Worm (Caenorhabditis elegans) whole organism, mixed stage, embryonic: ENCODE results near the gene C54F6.15.

Experiments
- M03D4.4 ChIP-seq: sonication (generic microtip); optimal IDR thresholded peaks from 2 replicates; lab custom pipeline; 2017; ENCODE audit warnings: mild to moderate bottlenecking, missing genetic modification characterization, missing compliant biosample characterization
- blmp-1 ChIP-seq: fragments of 150-350 bp; optimal IDR thresholded peaks from 2 replicates; lab custom pipeline; 2014; ENCODE audit warnings: missing biosample characterization, missing genetic modification characterization
- ceh-39 ChIP-seq: fragments of 150-350 bp; optimal IDR thresholded peaks from 2 replicates; lab custom pipeline; 2014; ENCODE audit warnings: missing biosample characterization, missing genetic modification characterization
- ceh-43 ChIP-seq: fragments of 200-800 bp; sonication (Bioruptor generic); optimal IDR thresholded peaks from 2 replicates; lab custom pipeline; 2018; ENCODE audit warnings: mild to moderate bottlenecking, missing genetic modification characterization, moderate library complexity, missing compliant biosample characterization
- ceh-83 ChIP-seq: fragments of 200-800 bp; sonication (Bioruptor generic); optimal IDR thresholded peaks from 2 replicates; lab custom pipeline; 2018; ENCODE audit warnings: mild to moderate bottlenecking, missing genetic modification characterization, missing compliant biosample characterization
- ces-1 ChIP-seq: fragments of 150-350 bp; optimal IDR thresholded peaks from 2 replicates; lab custom pipeline; 2014; ENCODE audit warnings: missing biosample characterization, missing genetic modification reagents, missing genetic modification characterization
- elt-1 ChIP-seq: sonication (generic microtip); optimal IDR thresholded peaks from 2 replicates; lab custom pipeline; 2017; ENCODE audit warnings: missing genetic modification characterization, mild to moderate bottlenecking, missing compliant biosample characterization, antibody characterized with exemption, moderate library complexity, borderline replicate concordance; ENCODE audit not compliant: insufficient read depth
- elt-3 ChIP-seq: fragments of 150-350 bp; optimal IDR thresholded peaks from 2 replicates; lab custom pipeline; 2014; ENCODE audit warnings: missing biosample characterization, missing genetic modification characterization
- flh-1 ChIP-seq: fragments of 200-800 bp; sonication (Bioruptor generic); optimal IDR thresholded peaks from 2 replicates; lab custom pipeline; 2018; ENCODE audit warnings: mild to moderate bottlenecking, missing genetic modification characterization, moderate library complexity, missing compliant biosample characterization
- ham-2 ChIP-seq: fragments of 200-800 bp; sonication (Bioruptor generic); optimal IDR thresholded peaks from 2 replicates; lab custom pipeline; 2018; ENCODE audit warnings: mild to moderate bottlenecking, missing genetic modification characterization, missing compliant biosample characterization
- hlh-1 ChIP-seq: fragments of 150-350 bp; optimal IDR thresholded peaks from 2 replicates; lab custom pipeline; 2014; ENCODE audit warnings: missing biosample characterization, missing genetic modification reagents, missing genetic modification characterization
- lin-13 ChIP-seq: fragments of 150-350 bp; optimal IDR thresholded peaks from 2 replicates; lab custom pipeline; 2014; ENCODE audit warnings: missing biosample characterization, missing genetic modification characterization
- lin-32 ChIP-seq: fragments of 200-800 bp; sonication (Bioruptor generic); optimal IDR thresholded peaks from 2 replicates; lab custom pipeline; 2018; ENCODE audit warnings: mild to moderate bottlenecking, missing genetic modification characterization, missing compliant biosample characterization
- mep-1 ChIP-seq: fragments of 150-350 bp; optimal IDR thresholded peaks from 2 replicates; lab custom pipeline; 2017; ENCODE audit warnings: missing biosample characterization, missing genetic modification reagents, missing genetic modification characterization, inconsistent platforms
- mls-2 ChIP-seq: sonication (generic microtip); optimal IDR thresholded peaks from 2 replicates; lab custom pipeline; 2016; ENCODE audit warnings: mild to moderate bottlenecking, missing genetic modification characterization, moderate library complexity, missing compliant biosample characterization
- nhr-12 ChIP-seq: fragments of 150-350 bp; optimal IDR thresholded peaks from 2 replicates; lab custom pipeline; 2014; ENCODE audit warnings: missing biosample characterization, missing genetic modification characterization
- nhr-2 ChIP-seq: fragments of 150-350 bp; optimal IDR thresholded peaks from 2 replicates; lab custom pipeline; 2014; ENCODE audit warnings: missing biosample characterization, missing genetic modification characterization
- nhr-237 ChIP-seq: fragments of 150-350 bp; optimal IDR thresholded peaks from 2 replicates; lab custom pipeline; 2014; ENCODE audit warnings: missing biosample characterization, missing genetic modification characterization
- nhr-28 ChIP-seq: fragments of 150-350 bp; optimal IDR thresholded peaks from 2 replicates; lab custom pipeline; 2014; ENCODE audit warnings: missing biosample characterization, missing genetic modification characterization
- pha-4 ChIP-seq: fragments of 150-350 bp; optimal IDR thresholded peaks from 2 replicates; lab custom pipeline; 2018; ENCODE audit warnings: missing biosample characterization, missing genetic modification reagents, missing genetic modification characterization
- sem-2 ChIP-seq: fragments of 200-800 bp; sonication (Bioruptor generic); optimal IDR thresholded peaks from 2 replicates; lab custom pipeline; 2018; ENCODE audit warnings: mild to moderate bottlenecking, missing genetic modification characterization, missing compliant biosample characterization
- snpc-4 ChIP-seq: fragments of 150-350 bp; optimal IDR thresholded peaks from 2 replicates; lab custom pipeline; 2014; ENCODE audit warnings: missing biosample characterization, missing genetic modification characterization
- sptf-1 ChIP-seq: sonication (generic microtip); optimal IDR thresholded peaks from 2 replicates; lab custom pipeline; 2017; ENCODE audit warnings: mild to moderate bottlenecking, missing genetic modification characterization, moderate library complexity, missing compliant biosample characterization
- unc-120 ChIP-seq: sonication (generic microtip); optimal IDR thresholded peaks from 2 replicates; lab custom pipeline; 2017; ENCODE audit warnings: missing genetic modification characterization, missing compliant biosample characterization; ENCODE audit not compliant: poor library complexity, severe bottlenecking
- unc-39 ChIP-seq: fragments of 150-350 bp; optimal IDR thresholded peaks from 2 replicates; lab custom pipeline; 2014; ENCODE audit warnings: missing biosample characterization, missing genetic modification characterization
- unc-62 ChIP-seq: fragments of 150-350 bp; optimal IDR thresholded peaks from 2 replicates; lab custom pipeline; 2014; ENCODE audit warnings: missing biosample characterization, missing genetic modification reagents, missing genetic modification characterization
- zip-8 ChIP-seq: fragments of 150-350 bp; optimal IDR thresholded peaks from 2 replicates; lab custom pipeline; 2014; ENCODE audit warnings: missing biosample characterization, missing genetic modification characterization
- ztf-11 ChIP-seq: fragments of 150-350 bp; optimal IDR thresholded peaks from 2 replicates; lab custom pipeline; 2014; ENCODE audit warnings: missing biosample characterization, missing genetic modification characterization

The C54F6.15 gene

DNA sequence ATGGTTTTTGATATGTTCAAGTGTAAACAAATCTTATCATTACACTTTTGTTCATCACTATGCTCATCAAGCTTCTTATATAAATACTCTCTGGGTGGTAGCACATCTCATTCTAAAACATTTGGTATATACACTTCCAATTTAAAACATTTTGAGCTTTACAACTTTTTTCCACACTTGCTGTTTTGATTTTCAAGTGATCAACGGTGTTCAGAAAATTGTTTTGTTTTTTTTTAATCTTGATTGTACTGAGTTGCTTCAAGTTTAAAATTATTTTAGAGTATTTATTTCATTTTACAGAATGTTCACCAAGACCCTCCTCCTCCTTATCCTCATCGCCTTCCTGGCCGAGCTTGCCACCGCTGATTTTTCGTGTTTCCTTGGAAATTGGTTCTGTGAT, 6.6 kb upstream of the C54F6.15 start, which contains the start of gene C54F6.5:
C54F6.5 (plus strand) TSS at position 301 of the 400 bp plus-strand sequence.
- TF ChIP-seq unc-39 (tag; lab: Kevin White, UChicago) (no peak), unc-62 (GFP tag; lab: Kevin White, UChicago) (no peak), nhr-28 (tag; lab: Kevin White, UChicago) (no peak), sem-2 (no peak), nhr-12 (no peak), mep-1 (tag; lab: Kevin White, UChicago) (no peak), M03D4.4 (tag; lab: Kevin White, UChicago) (no peak), unc-120 (tag; lab: Kevin White, UChicago) (no peak), ceh-43 (no peak), pha-4 (tag; lab: Kevin White, UChicago) (no peak), hlh-1 (tag; lab: Kevin White, UChicago) (no peak), nhr-237 (tag; lab: Kevin White, UChicago) (no peak)

DNA sequence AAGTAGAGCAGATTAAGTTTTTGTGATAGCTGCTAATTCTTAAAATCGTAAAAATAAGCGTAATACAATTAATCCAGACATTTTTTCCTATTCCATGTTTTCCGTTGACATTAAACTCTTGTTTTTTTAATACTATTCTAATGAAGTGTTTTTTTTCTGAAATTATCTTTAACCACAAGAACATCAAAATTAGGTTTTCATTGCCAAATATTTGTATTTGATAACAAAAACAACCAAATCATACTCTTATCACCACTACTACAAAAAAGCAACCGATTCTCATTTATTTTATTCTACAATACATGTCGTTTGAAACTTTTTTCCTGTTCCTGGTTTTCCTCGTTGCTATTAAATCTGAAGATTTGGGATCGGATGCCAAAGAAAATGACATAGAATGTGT, 5.0 kb upstream of the C54F6.15 start, which contains the start of gene C54F6.17:
C54F6.17 (plus strand) TSS at position 301 of the 400 bp plus-strand sequence.
- TF ChIP-seq ham-2 (GFP tag; lab: Kevin White, UChicago) (no peak), elt-3 (tag; lab: Kevin White, UChicago) (no peak), nhr-2 (no peak), mep-1 (tag; lab: Kevin White, UChicago) (no peak), sem-2 (no peak), ces-1 (no peak), lin-13 (no peak), M03D4.4 (tag; lab: Kevin White, UChicago) (no peak), unc-39 (tag; lab: Kevin White, UChicago) (no peak), zip-8 (no peak), blmp-1 (tag; lab: Kevin White, UChicago) (no peak), unc-120 (tag; lab: Kevin White, UChicago) (no peak)

DNA sequence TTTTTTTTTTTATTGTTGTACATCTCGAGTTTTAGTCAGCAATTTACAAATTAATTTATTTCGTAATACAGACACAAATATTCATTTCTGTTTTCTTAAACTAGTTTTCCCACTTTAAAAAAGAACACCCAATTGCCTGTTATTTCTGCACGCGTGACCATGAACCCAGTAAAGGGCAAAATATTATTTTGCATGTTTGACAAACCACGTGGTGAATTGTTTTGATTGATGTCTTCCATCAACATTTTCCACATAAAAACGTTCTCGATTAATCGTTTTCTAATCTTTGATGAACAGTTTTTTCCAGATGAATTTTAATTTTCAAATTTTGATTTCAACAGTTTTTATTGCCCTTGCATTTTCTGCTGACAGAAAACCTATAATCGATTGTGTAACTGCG, 3.5 kb upstream of the C54F6.15 start, which contains the start of gene C54F6.18:
C54F6.18 (plus strand) TSS at position 301 of the 400 bp plus-strand sequence.
- TF ChIP-seq snpc-4 (tag; lab: Kevin White, UChicago), result no peak
- TF ChIP-seq unc-62 (GFP tag; lab: Kevin White, UChicago), result no peak
- TF ChIP-seq mep-1 (tag; lab: Kevin White, UChicago), result no peak
- no peak for TF ChIP-seq lin-13
- TF ChIP-seq elt-1 (tag; lab: Kevin White, UChicago), result no peak
- TF ChIP-seq zip-8, result no peak
- TF ChIP-seq ceh-83 (GFP tag; lab: Kevin White, UChicago), result no peak
- no peak for TF ChIP-seq mls-2 (tag; lab: Kevin White, UChicago)
- TF ChIP-seq pha-4 (tag; lab: Kevin White, UChicago), result no peak
- no peak for TF ChIP-seq nhr-237 (tag; lab: Kevin White, UChicago)
- no peak for TF ChIP-seq nhr-2
- no peak for TF ChIP-seq lin-32 (GFP tag; lab: Kevin White, UChicago)

DNA sequence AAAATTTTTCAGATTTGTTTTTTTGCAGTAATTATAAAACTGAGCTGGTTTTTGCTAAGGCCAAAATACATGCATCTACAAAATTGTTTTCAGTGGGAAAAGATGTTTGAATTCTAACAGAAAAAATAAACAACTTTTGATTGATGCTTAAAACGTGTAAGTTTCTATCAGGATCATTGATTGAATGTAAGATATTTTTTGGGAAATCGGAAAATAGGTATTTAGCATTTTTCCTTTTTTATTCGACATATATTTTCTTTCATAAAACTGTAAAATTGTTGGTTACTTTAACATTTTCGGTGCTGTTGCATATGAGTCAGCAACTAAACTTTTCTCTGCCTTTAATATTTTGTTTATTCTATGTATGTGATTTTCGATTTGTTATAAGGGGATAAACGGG, 2.3 kb upstream of the C54F6.15 start, which contains the start of gene C54F6.20:
C54F6.20 (plus strand) TSS at position 301 of the 400 bp plus-strand sequence.
- TF ChIP-seq sem-2 (no peak), ham-2 (GFP tag; lab: Kevin White, UChicago) (no peak), mls-2 (tag; lab: Kevin White, UChicago) (no peak), unc-62 (GFP tag; lab: Kevin White, UChicago) (no peak), unc-120 (tag; lab: Kevin White, UChicago) (no peak), nhr-237 (tag; lab: Kevin White, UChicago) (no peak), ceh-39 (tag; lab: Kevin White, UChicago) (no peak), nhr-2 (no peak), M03D4.4 (tag; lab: Kevin White, UChicago) (no peak), zip-8 (no peak), flh-1 (GFP tag; lab: Kevin White, UChicago) (no peak)

DNA sequence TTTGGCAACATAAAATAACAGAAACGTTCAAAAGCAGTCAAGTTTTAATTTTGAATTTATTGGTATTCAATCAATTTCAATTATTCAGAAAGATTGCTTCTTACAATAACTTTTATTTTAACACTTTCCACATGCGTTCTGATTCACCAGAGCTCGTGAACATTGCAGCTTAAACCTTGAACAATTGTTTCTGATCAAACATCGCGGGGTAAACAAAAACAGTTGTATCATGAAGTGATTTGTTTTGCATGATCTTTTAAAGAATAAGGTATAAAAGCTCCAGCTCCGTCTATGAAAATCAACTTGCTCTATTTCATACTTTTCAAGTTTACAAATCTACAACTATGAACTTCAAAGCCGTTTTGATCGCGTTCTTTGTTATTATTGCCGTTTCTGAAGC, 1.2 kb upstream of the C54F6.15 start, which contains the start of gene C54F6.6:
C54F6.6 (plus strand) TSS at position 301 of the 400 bp plus-strand sequence.
- no peak for TF ChIP-seq elt-3 (tag; lab: Kevin White, UChicago)
- TF ChIP-seq sem-2, result no peak
- no peak for TF ChIP-seq snpc-4 (tag; lab: Kevin White, UChicago)
- TF ChIP-seq blmp-1 (tag; lab: Kevin White, UChicago), result no peak
- no peak for TF ChIP-seq flh-1 (GFP tag; lab: Kevin White, UChicago)
- TF ChIP-seq M03D4.4 (tag; lab: Kevin White, UChicago), result no peak
- TF ChIP-seq ztf-11, result no peak
- no peak for TF ChIP-seq unc-62 (GFP tag; lab: Kevin White, UChicago)
- TF ChIP-seq ceh-39 (tag; lab: Kevin White, UChicago), result no peak
- no peak for TF ChIP-seq ham-2 (GFP tag; lab: Kevin White, UChicago)
- no peak for TF ChIP-seq sptf-1 (tag; lab: Kevin White, UChicago)
- no peak for TF ChIP-seq hlh-1 (tag; lab: Kevin White, UChicago)
- TF ChIP-seq zip-8, result no peak
